Worm (Caenorhabditis elegans): ENCODE results near the gene nhr-46.

The nhr-46 gene

DNA sequence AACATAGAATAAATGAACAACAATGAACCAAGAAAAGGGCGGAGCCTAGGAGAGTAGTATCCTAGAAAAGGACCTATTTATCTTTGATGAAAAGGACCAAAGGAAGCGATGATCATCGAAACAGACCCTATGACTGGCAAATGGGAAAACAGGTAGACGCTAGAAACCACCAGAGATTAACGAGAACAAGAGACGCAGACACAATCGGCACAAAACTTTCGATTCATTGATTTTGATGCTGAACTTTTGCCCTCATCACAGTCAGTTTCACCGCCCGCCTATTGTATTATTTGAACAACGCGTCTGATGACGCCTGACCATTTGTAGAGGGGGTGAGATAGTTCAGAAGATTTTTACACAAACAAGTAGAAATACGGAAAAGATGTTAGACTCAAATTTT is 8.0 kb upstream of the nhr-46 start:
- no peak for TF ChIP-seq madf-8 (GFP tag; conservative IDR thresholded peaks at IDR 0.05)
- no peak for TF ChIP-seq tbx-9 (tag; optimal IDR thresholded peaks at IDR 0.05; ENCODE audit: borderline replicate concordance)
- TF ChIP-seq nhr-80 (tag; optimal IDR thresholded peaks at IDR 0.05), result peak; percentile 7
- TF ChIP-seq bed-2 (GFP tag; IDR thresholded peaks at IDR 0.05), result no peak
- no peak for TF ChIP-seq F57C9.4 (tag; optimal IDR thresholded peaks at IDR 0.05)
- TF ChIP-seq F57A8.1 (GFP tag; optimal IDR thresholded peaks at IDR 0.05), result no peak

DNA sequence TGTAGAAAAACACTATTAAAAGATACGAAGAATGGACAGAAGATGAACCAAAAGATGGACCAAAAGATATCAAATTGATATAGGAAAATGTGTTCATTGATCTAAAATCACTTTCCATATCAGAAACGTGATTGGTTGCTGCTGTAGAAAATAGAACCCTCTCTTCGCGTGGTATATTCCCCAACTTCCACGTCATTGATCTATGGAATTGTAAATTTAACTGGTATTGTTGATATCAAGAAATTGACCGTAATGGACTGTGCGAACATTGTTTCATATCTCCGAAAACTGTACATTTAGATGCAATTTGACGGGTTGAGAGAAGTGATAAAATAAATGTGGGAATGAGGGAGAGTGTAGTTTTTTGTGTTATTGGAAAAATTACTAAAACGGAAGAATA is 6.7 kb upstream of the nhr-46 start:
- TF ChIP-seq F37B4.10 (GFP tag; IDR thresholded peaks at IDR 0.05) (no peak), F55B11.4 (tag; optimal IDR thresholded peaks at IDR 0.05; ENCODE audit: borderline replicate concordance, insufficient read depth) (no peak), ceh-79 (tag; optimal IDR thresholded peaks at IDR 0.05) (no peak), dpff-1 (tag; optimal IDR thresholded peaks at IDR 0.05) (no peak), F22D6.2 (tag; optimal IDR thresholded peaks at IDR 0.05) (peak; percentile 40), F39B2.1 (GFP tag; IDR thresholded peaks at IDR 0.05) (no peak), Y53F4B.3 (GFP tag; IDR thresholded peaks at IDR 0.05) (no peak), lin-40 (tag; optimal IDR thresholded peaks at IDR 0.05) (peak; percentile 49), attf-6 (GFP tag; IDR thresholded peaks at IDR 0.05) (no peak), B0035.1 (tag; optimal IDR thresholded peaks at IDR 0.05) (no peak), dox-1 (GFP tag; IDR thresholded peaks at IDR 0.05) (no peak), nfya-1 (tag; optimal IDR thresholded peaks at IDR 0.05; ENCODE audit: borderline replicate concordance, insufficient read depth) (no peak), mcd-1 (GFP tag; IDR thresholded peaks at IDR 0.05) (no peak), unc-130 (GFP tag; optimal IDR thresholded peaks at IDR 0.05) (no peak), ceh-58 (GFP tag; IDR thresholded peaks at IDR 0.05) (no peak), ztf-26 (tag; optimal IDR thresholded peaks at IDR 0.05) (peak; percentile 70), somi-1 (GFP tag; optimal IDR thresholded peaks at IDR 0.05) (peak; percentile 55), ZK185.1 (tag; optimal IDR thresholded peaks at IDR 0.05; ENCODE audit: poor library complexity, severe bottlenecking) (no peak), nhr-80 (tag; optimal IDR thresholded peaks at IDR 0.05) (peak; percentile 17), ztf-6 (GFP tag; IDR thresholded peaks at IDR 0.05) (no peak), lin-35 (GFP tag; optimal IDR thresholded peaks at IDR 0.05) (no peak), ama-1 (optimal IDR thresholded peaks at IDR 0.05) (no peak), ama-1 (GFP tag; optimal IDR thresholded peaks at IDR 0.05) (no peak), F10E7.11 (tag; optimal IDR thresholded peaks at IDR 0.05) (no peak), die-1 (tag; optimal IDR thresholded peaks at IDR 0.05) (no peak), cebp-2 (GFP tag; IDR thresholded peaks at IDR 0.05) (no peak), repo-1 (tag; optimal IDR thresholded peaks at IDR 0.05) (no peak), madf-6 (GFP tag; IDR thresholded peaks at IDR 0.05) (no peak), F57A8.1 (GFP tag; optimal IDR thresholded peaks at IDR 0.05) (no peak)

DNA sequence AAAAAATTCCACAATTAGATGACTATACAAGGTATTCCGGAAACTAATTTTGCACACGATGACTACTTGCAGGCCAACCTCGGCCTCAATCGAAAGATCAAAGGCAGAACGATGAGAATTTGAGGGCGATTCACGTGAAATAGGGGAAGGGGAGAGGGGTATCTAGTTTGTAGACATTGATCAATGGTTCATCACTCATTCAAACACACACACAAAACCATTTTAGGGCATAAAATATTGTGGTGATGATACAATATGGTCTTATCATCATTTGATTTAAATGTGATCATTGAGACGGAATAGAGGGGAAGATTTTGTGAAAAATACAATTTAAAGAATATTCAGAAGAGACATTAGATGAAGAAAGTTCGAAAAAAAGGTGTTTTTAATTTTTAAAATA is 5.1 kb upstream of the nhr-46 start:
- TF ChIP-seq mxl-1 (tag; optimal IDR thresholded peaks at IDR 0.05), result no peak
- TF ChIP-seq nhr-80 (tag; optimal IDR thresholded peaks at IDR 0.05), result peak; percentile 56
- TF ChIP-seq nfya-1 (tag; optimal IDR thresholded peaks at IDR 0.05; ENCODE audit: borderline replicate concordance, insufficient read depth), result no peak
- TF ChIP-seq hlh-26 (GFP tag; conservative IDR thresholded peaks at IDR 0.05), result no peak
- TF ChIP-seq unc-62 (GFP tag; optimal IDR thresholded peaks at IDR 0.05), result no peak
- TF ChIP-seq ceh-40 (GFP tag; IDR thresholded peaks at IDR 0.05), result no peak
- TF ChIP-seq tlf-1 (GFP tag; optimal IDR thresholded peaks at IDR 0.05), result no peak
- no peak for TF ChIP-seq lag-1 (GFP tag; IDR thresholded peaks at IDR 0.05)
- no peak for TF ChIP-seq C06A6.2 (GFP tag; conservative IDR thresholded peaks at IDR 0.05)
- no peak for TF ChIP-seq hrde-1 (tag; optimal IDR thresholded peaks at IDR 0.05; ENCODE audit: borderline replicate concordance)
- no peak for TF ChIP-seq cebp-1 (GFP tag; IDR thresholded peaks at IDR 0.05)
- peak; percentile 11 for TF ChIP-seq cebp-1 (tag; optimal IDR thresholded peaks at IDR 0.05)
- TF ChIP-seq mel-28 (tag; optimal IDR thresholded peaks at IDR 0.05; ENCODE audit: borderline replicate concordance), result no peak
- TF ChIP-seq nhr-90 (tag; optimal IDR thresholded peaks at IDR 0.05), result no peak
- TF ChIP-seq T26A5.8 (tag; optimal IDR thresholded peaks at IDR 0.05), result no peak
- TF ChIP-seq xnd-1 (tag; optimal IDR thresholded peaks at IDR 0.05), result no peak

All from whole organism, young adult.